Fruit fly (Drosophila melanogaster) whole organism, embryonic: Measurements from ENCODE around the gene Pex2.
A peak's percentile ranks its signal among the peaks of the same experiment; 100 is the strongest.

Experiments used
- Adf1 ChIP-seq: fragments of 200-800 bp; sonication (Bioruptor generic); IDR thresholded peaks from 2 replicates; pipeline ENCODE4 v1.3.6; 2022; ENCODE audit warnings: missing biosample characterization, missing genetic modification characterization
- CG10209 ChIP-seq: fragments of 200-800 bp; sonication (Bioruptor generic); optimal IDR thresholded peaks from 3 replicates; lab custom pipeline; 2017; ENCODE audit warnings: missing biosample characterization, mild to moderate bottlenecking, missing genetic modification characterization, missing genetic modification reagents
- CG10267 ChIP-seq: fragments of 200-800 bp; sonication (Bioruptor generic); optimal IDR thresholded peaks from 2 replicates; lab custom pipeline; 2018; ENCODE audit warnings: missing biosample characterization, mild to moderate bottlenecking, missing genetic modification characterization, moderate library complexity
- CG10959 ChIP-seq: fragments of 200-800 bp; sonication (Bioruptor generic); IDR thresholded peaks from 2 replicates; pipeline ENCODE4 v1.3.6; 2022; ENCODE audit warnings: missing biosample characterization, missing genetic modification characterization
- CG11093 ChIP-seq: fragments of 200-800 bp; sonication (Bioruptor generic); IDR thresholded peaks from 3 replicates; pipeline ENCODE4 v1.3.6; 2022; ENCODE audit warnings: missing biosample characterization, missing genetic modification characterization
- CG13287 ChIP-seq: fragments of 200-800 bp; sonication (Bioruptor generic); IDR thresholded peaks from 2 replicates; pipeline ENCODE4 v1.3.6; 2022; ENCODE audit warnings: missing biosample characterization, missing genetic modification characterization; ENCODE audit not compliant: partially characterized antibody
- CG15269 ChIP-seq: fragments of 200-800 bp; sonication (Bioruptor generic); optimal IDR thresholded peaks from 2 replicates; lab custom pipeline; 2018; ENCODE audit warnings: missing biosample characterization, mild to moderate bottlenecking, missing genetic modification characterization, moderate library complexity
- CG16813 ChIP-seq: fragments of 200-800 bp; sonication (Bioruptor generic); IDR thresholded peaks from 3 replicates; pipeline ENCODE4 v1.3.6; 2022; ENCODE audit warnings: missing biosample characterization, missing genetic modification characterization; ENCODE audit not compliant: partially characterized antibody
- CG17328 ChIP-seq: fragments of 200-800 bp; sonication (Bioruptor generic); IDR thresholded peaks from 2 replicates; pipeline ENCODE4 v1.3.6; 2022; ENCODE audit warnings: missing biosample characterization, missing genetic modification characterization
- CG17361 ChIP-seq: fragments of 200-800 bp; sonication (Bioruptor generic); IDR thresholded peaks from 3 replicates; pipeline ENCODE4 v1.3.6; 2022; ENCODE audit warnings: missing biosample characterization, missing genetic modification characterization
- CG32767 ChIP-seq: fragments of 200-800 bp; sonication (Bioruptor generic); IDR thresholded peaks from 2 replicates; pipeline ENCODE4 v1.3.6; 2022; ENCODE audit warnings: missing biosample characterization, missing genetic modification characterization
- CG34376 ChIP-seq: fragments of 200-800 bp; sonication (Bioruptor generic); optimal IDR thresholded peaks from 2 replicates; lab custom pipeline; 2018; ENCODE audit warnings: missing biosample characterization, mild to moderate bottlenecking, missing genetic modification characterization
- CG5245 ChIP-seq: fragments of 200-800 bp; sonication (Bioruptor generic); optimal IDR thresholded peaks from 3 replicates; lab custom pipeline; 2016; ENCODE audit warnings: missing biosample characterization, missing genetic modification characterization
- CG9215 ChIP-seq: fragments of 200-800 bp; sonication (Bioruptor generic); IDR thresholded peaks from 2 replicates; pipeline ENCODE4 v1.3.6; 2022; ENCODE audit warnings: missing biosample characterization, missing genetic modification characterization
- CG9437 ChIP-seq: fragments of 200-800 bp; sonication (Bioruptor generic); optimal IDR thresholded peaks from 2 replicates; lab custom pipeline; 2018; ENCODE audit warnings: missing biosample characterization, mild to moderate bottlenecking, missing genetic modification characterization
- CG9727 ChIP-seq: fragments of 200-800 bp; sonication (Bioruptor generic); optimal IDR thresholded peaks from 3 replicates; lab custom pipeline; 2017; ENCODE audit warnings: missing biosample characterization, mild to moderate bottlenecking, missing genetic modification characterization
- CG9932 ChIP-seq: fragments of 200-800 bp; sonication (Bioruptor generic); IDR thresholded peaks from 2 replicates; pipeline ENCODE4 v1.3.6; 2022; ENCODE audit warnings: missing biosample characterization, missing genetic modification characterization
- CkIIα-i1 ChIP-seq: fragments of 200-800 bp; sonication (Bioruptor generic); IDR thresholded peaks from 2 replicates; pipeline ENCODE4 v1.3.6; 2022; ENCODE audit warnings: missing biosample characterization, missing genetic modification characterization
- CoRest ChIP-seq: fragments of 200-800 bp; sonication (Bioruptor generic); optimal IDR thresholded peaks from 3 replicates; lab custom pipeline; 2018; ENCODE audit warnings: missing biosample characterization, mild to moderate bottlenecking, missing genetic modification characterization, moderate library complexity
- Drgx ChIP-seq: fragments of 200-800 bp; sonication (Bioruptor generic); IDR thresholded peaks from 2 replicates; pipeline ENCODE4 v1.3.6; 2022; ENCODE audit warnings: missing biosample characterization, missing genetic modification characterization
- Fer1 ChIP-seq: fragments of 200-800 bp; sonication (Bioruptor generic); optimal IDR thresholded peaks from 2 replicates; lab custom pipeline; 2017; ENCODE audit warnings: missing biosample characterization, mild to moderate bottlenecking, missing genetic modification characterization
- NC2α ChIP-seq: fragments of 200-800 bp; sonication (Bioruptor generic); optimal IDR thresholded peaks from 2 replicates; lab custom pipeline; 2016; ENCODE audit warnings: missing biosample characterization, missing genetic modification characterization
- Nf-YB ChIP-seq: fragments of 200-800 bp; sonication (Bioruptor generic); optimal IDR thresholded peaks from 3 replicates; lab custom pipeline; 2019; ENCODE audit warnings: missing biosample characterization, mild to moderate bottlenecking, missing genetic modification characterization, moderate library complexity
- Rx ChIP-seq: fragments of 200-800 bp; sonication (Bioruptor generic); IDR thresholded peaks from 2 replicates; pipeline ENCODE4 v1.3.6; 2022; ENCODE audit warnings: missing biosample characterization, missing genetic modification characterization
- Xrp1 ChIP-seq: fragments of 200-800 bp; sonication (Bioruptor generic); IDR thresholded peaks from 2 replicates; pipeline ENCODE4 v1.3.6; 2022; ENCODE audit warnings: missing biosample characterization, missing genetic modification characterization
- ap ChIP-seq: fragments of 200-800 bp; sonication (Bioruptor generic); IDR thresholded peaks from 2 replicates; pipeline ENCODE4 v1.3.6; 2022; ENCODE audit warnings: missing biosample characterization, missing genetic modification characterization
- ara ChIP-seq: fragments of 200-800 bp; sonication (Bioruptor generic); IDR thresholded peaks from 2 replicates; pipeline ENCODE4 v1.3.6; 2022; ENCODE audit warnings: missing biosample characterization, missing genetic modification characterization
- ase ChIP-seq: fragments of 200-800 bp; sonication (Bioruptor generic); IDR thresholded peaks from 3 replicates; pipeline ENCODE4 v1.3.6; 2022; ENCODE audit warnings: missing biosample characterization, missing genetic modification characterization
- bsh ChIP-seq, 2 experiments: fragments of 200-800 bp; sonication (Bioruptor generic); optimal IDR thresholded peaks; 2 replicates each; lab custom pipeline; 2017 to 2018; ENCODE audit warnings: mild to moderate bottlenecking in 2 of 2, missing biosample characterization in 2 of 2, missing genetic modification characterization in 2 of 2, moderate library complexity in 1 of 2
- dan ChIP-seq: fragments of 200-800 bp; sonication (Bioruptor generic); IDR thresholded peaks from 2 replicates; pipeline ENCODE4 v1.3.6; 2022; ENCODE audit warnings: missing biosample characterization, missing genetic modification characterization
- esg ChIP-seq: fragments of 200-800 bp; sonication (Bioruptor generic); conservative IDR thresholded peaks from 2 replicates; pipeline ENCODE4 v1.3.6; 2022; ENCODE audit warnings: missing biosample characterization, missing genetic modification characterization
- fd102C ChIP-seq: fragments of 200-800 bp; sonication (Bioruptor generic); optimal IDR thresholded peaks from 2 replicates; lab custom pipeline; 2018; ENCODE audit warnings: missing biosample characterization, mild to moderate bottlenecking, missing genetic modification characterization, moderate library complexity
- ftz-f1 ChIP-seq: fragments of 200-800 bp; sonication (Bioruptor generic); optimal IDR thresholded peaks from 2 replicates; lab custom pipeline; 2016; ENCODE audit warnings: missing biosample characterization, missing genetic modification characterization
- gcm ChIP-seq: fragments of 200-800 bp; sonication (Bioruptor generic); optimal IDR thresholded peaks from 2 replicates; lab custom pipeline; 2019; ENCODE audit warnings: missing biosample characterization, mild to moderate bottlenecking, missing genetic modification characterization, moderate library complexity
- ham ChIP-seq: fragments of 200-800 bp; sonication (Bioruptor generic); IDR thresholded peaks from 2 replicates; pipeline ENCODE4 v1.3.6; 2022; ENCODE audit warnings: missing biosample characterization, missing genetic modification characterization
- knrl ChIP-seq: fragments of 200-800 bp; sonication (Bioruptor generic); IDR thresholded peaks from 3 replicates; pipeline ENCODE4 v1.3.6; 2022; ENCODE audit warnings: missing biosample characterization, missing genetic modification characterization; ENCODE audit not compliant: partially characterized antibody
- mld ChIP-seq: fragments of 200-800 bp; sonication (Bioruptor generic); IDR thresholded peaks from 3 replicates; pipeline ENCODE4 v1.3.6; 2022; ENCODE audit warnings: missing biosample characterization, missing genetic modification characterization; ENCODE audit not compliant: partially characterized antibody
- sc ChIP-seq, 3 experiments: fragments of >200 bp in 2 of 3; fragments of 200-800 bp in 1 of 3; sonication (Bioruptor generic) in 1 of 3; optimal IDR thresholded peaks; 2 replicates in 2 of 3; 3 replicates in 1 of 3; lab custom pipeline; 2017; ENCODE audit warnings: mild to moderate bottlenecking in 1 of 3, missing biosample characterization in 1 of 3, missing genetic modification characterization in 1 of 3, missing genetic modification reagents in 1 of 3

Pex2 gene

dm6 chr3L:8315141-8315816 is 23.6 kb upstream of the Pex2 start, which contains the start of gene Cpsf6 (continued):
- peak; percentile 11 for TF ChIP-seq Nf-YB (GFP tag; lab: Kevin White, UChicago)
- peak; percentile 70 for TF ChIP-seq CG9932 (GFP tag; lab: Robert Waterston, UW)
- no peak for TF ChIP-seq CkIIα-i1
- TF ChIP-seq esg (GFP tag; lab: Robert Waterston, UW) = peak; percentile 37; the same call in 1 of the 2 replicates
- no peak for TF ChIP-seq mld (GFP tag; lab: Robert Waterston, UW)
- peak; percentile 42; the same call in 1 of the 3 replicates for TF ChIP-seq CG11093 (GFP tag; lab: Robert Waterston, UW)
- peak in 1 of 2 experiments; percentile 74 for TF ChIP-seq bsh (GFP tag; optimal IDR thresholded peaks at IDR 0.05; lab: Kevin White, UChicago)
- TF ChIP-seq CG10267 = peak; percentile 79
- no peak for TF ChIP-seq knrl
- TF ChIP-seq CG34376 (GFP tag; lab: Kevin White, UChicago) = no peak
- peak; percentile 63 for TF ChIP-seq CG10209
- peak; percentile 48 for TF ChIP-seq CG9727 (GFP tag; lab: Kevin White, UChicago)
- TF ChIP-seq ftz-f1 = no peak
- TF ChIP-seq fd102C (GFP tag; lab: Kevin White, UChicago) = peak; percentile 5
- TF ChIP-seq CG9215 (GFP tag; lab: Robert Waterston, UW) = peak; percentile 44; the same call in 1 of the 2 replicates
- TF ChIP-seq CG17361 (GFP tag; lab: Robert Waterston, UW) = peak; percentile 64; the same call in 2 of the 3 replicates
- peak; percentile 10; the same call in 1 of the 2 replicates for TF ChIP-seq CG13287 (GFP tag; lab: Robert Waterston, UW)
- TF ChIP-seq NC2α = no peak
- peak; percentile 48; the same call in 1 of the 2 replicates for TF ChIP-seq Adf1 (GFP tag; lab: Robert Waterston, UW)
- peak; percentile 76 for TF ChIP-seq CG17328 (GFP tag; lab: Robert Waterston, UW)
- peak; percentile 74 for TF ChIP-seq CG15269 (tag; lab: Kevin White, UChicago)
- TF ChIP-seq Xrp1 (GFP tag; lab: Robert Waterston, UW) = peak; percentile 77
- TF ChIP-seq CG32767 (GFP tag; lab: Robert Waterston, UW) = peak; percentile 94
- peak; percentile 6 for TF ChIP-seq CG9437 (GFP tag; lab: Kevin White, UChicago)
- TF ChIP-seq Fer1 (GFP tag; lab: Kevin White, UChicago) = no peak
- TF ChIP-seq ham (GFP tag; lab: Robert Waterston, UW) = no peak
- TF ChIP-seq ara (GFP tag; lab: Robert Waterston, UW) = peak; percentile 18; the same call in 1 of the 2 replicates
- 0 out of 2 replicates have a peak, but pooled peaks have one; percentile 6 for TF ChIP-seq Rx (GFP tag; lab: Robert Waterston, UW)
- TF ChIP-seq gcm (GFP tag; lab: Kevin White, UChicago) = no peak
- TF ChIP-seq ap (GFP tag; lab: Robert Waterston, UW) = 0 out of 2 replicates have a peak, but pooled peaks have one; percentile 25
- no peak for TF ChIP-seq sc (optimal IDR thresholded peaks at IDR 0.05; lab: Kevin White, UChicago)
- TF ChIP-seq sc (GFP tag; optimal IDR thresholded peaks at IDR 0.05; lab: Kevin White, UChicago) = no peak
- TF ChIP-seq CoRest (tag; lab: Kevin White, UChicago) = peak; percentile 86
- TF ChIP-seq ase = peak; percentile 63; the same call in 2 of the 3 replicates
- no peak for TF ChIP-seq Drgx
- TF ChIP-seq CG16813 (GFP tag; lab: Robert Waterston, UW) = 0 out of 3 replicates have a peak, but pooled peaks have one; percentile 38
- no peak for TF ChIP-seq CG10959 (GFP tag; lab: Robert Waterston, UW)
- peak; percentile 25 for TF ChIP-seq CG5245
- TF ChIP-seq dan (GFP tag; lab: Robert Waterston, UW) = no peak
